Worm (Caenorhabditis elegans): ENCODE data around the gene cht-2.
A peak's percentile ranks its signal among the peaks of the same experiment; 100 is the strongest.

cht-2 gene

DNA sequence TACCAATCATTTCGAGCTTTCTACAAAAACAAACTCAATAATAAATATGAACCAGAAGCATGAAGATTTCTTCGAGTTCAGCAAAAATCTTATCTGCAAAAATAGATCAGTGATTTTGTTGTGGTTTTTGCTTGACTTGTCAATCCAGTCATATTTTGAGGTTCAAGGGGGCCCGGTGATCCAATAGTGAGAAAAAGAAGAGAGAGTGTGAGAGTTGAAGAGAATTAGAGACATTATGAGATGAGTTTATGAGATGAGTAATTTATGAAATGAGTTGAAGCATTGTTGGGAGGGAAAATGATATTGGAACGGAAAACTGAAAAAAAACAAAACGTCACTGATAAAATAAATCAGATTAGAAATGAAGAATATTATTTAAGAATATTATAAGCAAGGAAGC lies 11.8 kb upstream of the cht-2 start, which contains the start of gene T13H5.1:
TSS of gene T13H5.1 (minus strand) at position 101 of the 400 bp plus-strand sequence.
- no peak for TF ChIP-seq ztf-29 (GFP tag; IDR thresholded peaks at IDR 0.05)
- no peak for TF ChIP-seq ztf-23 (GFP tag; IDR thresholded peaks at IDR 0.05)
- no peak for TF ChIP-seq T22C8.4 (GFP tag; IDR thresholded peaks at IDR 0.05)
- TF ChIP-seq flt-1 (GFP tag; IDR thresholded peaks at IDR 0.05), result no peak
- TF ChIP-seq cog-1 (tag; optimal IDR thresholded peaks at IDR 0.05), result no peak
- TF ChIP-seq med-1 (GFP tag; optimal IDR thresholded peaks at IDR 0.05; ENCODE audit: insufficient read depth), result no peak
- no peak for TF ChIP-seq tab-1 (GFP tag; IDR thresholded peaks at IDR 0.05)
- no peak for TF ChIP-seq ref-1 (GFP tag; conservative IDR thresholded peaks at IDR 0.05)
- no peak for TF ChIP-seq klf-2 (GFP tag; conservative IDR thresholded peaks at IDR 0.05)

DNA sequence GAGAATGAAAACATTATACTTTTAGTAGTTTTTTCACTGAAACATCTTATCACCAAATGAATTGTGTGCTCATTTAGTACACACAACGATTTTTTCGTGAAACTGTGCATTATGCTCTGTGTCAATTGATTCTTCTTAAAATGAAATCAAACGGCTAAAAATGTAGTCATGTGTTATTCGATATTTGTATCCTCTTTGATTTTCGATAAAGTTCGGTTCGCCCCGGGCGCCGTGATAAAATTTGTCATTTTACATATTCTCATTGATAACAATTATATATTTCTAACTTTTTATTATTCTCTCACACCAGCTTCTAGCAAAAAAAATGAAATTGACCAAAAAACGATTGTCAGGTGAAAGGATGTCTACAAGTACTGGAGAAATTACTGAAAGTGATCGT lies 6.0 kb upstream of the cht-2 start, which contains the start of gene ctg-2:
TSS of gene ctg-2 (plus strand) at position 326 of the 400 bp plus-strand sequence.
- TF ChIP-seq med-1 (GFP tag; optimal IDR thresholded peaks at IDR 0.05; ENCODE audit: insufficient read depth), result no peak
- no peak for TF ChIP-seq ztf-29 (GFP tag; IDR thresholded peaks at IDR 0.05)
- TF ChIP-seq cog-1 (tag; optimal IDR thresholded peaks at IDR 0.05), result no peak
- TF ChIP-seq ref-1 (GFP tag; conservative IDR thresholded peaks at IDR 0.05), result no peak
- no peak for TF ChIP-seq ztf-23 (GFP tag; IDR thresholded peaks at IDR 0.05)
- TF ChIP-seq klf-2 (GFP tag; conservative IDR thresholded peaks at IDR 0.05), result no peak
- TF ChIP-seq T22C8.4 (GFP tag; IDR thresholded peaks at IDR 0.05), result no peak
- no peak for TF ChIP-seq flt-1 (GFP tag; IDR thresholded peaks at IDR 0.05)
- no peak for TF ChIP-seq tab-1 (GFP tag; IDR thresholded peaks at IDR 0.05)

DNA sequence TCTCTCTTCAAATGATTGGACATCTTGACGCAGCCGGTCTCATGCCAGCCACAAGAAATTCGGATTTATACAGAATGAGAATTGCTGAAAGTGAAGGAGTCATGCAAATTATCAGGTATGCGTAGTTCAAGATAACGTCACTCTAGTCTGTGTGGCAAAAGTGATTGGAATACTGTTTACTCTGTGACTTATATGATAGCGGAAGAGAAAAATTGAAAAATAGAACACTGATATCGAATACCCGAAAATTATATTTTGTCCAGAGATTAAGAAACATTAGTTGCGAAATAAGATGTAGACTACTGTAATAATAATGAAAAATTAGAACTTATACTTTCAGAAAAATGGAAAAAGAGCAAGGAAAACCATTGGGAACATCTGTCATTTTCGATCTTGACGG lies 5.2 kb upstream of the cht-2 start:
- no peak for TF ChIP-seq ztf-29 (GFP tag; IDR thresholded peaks at IDR 0.05)
- no peak for TF ChIP-seq ref-1 (GFP tag; conservative IDR thresholded peaks at IDR 0.05)

DNA sequence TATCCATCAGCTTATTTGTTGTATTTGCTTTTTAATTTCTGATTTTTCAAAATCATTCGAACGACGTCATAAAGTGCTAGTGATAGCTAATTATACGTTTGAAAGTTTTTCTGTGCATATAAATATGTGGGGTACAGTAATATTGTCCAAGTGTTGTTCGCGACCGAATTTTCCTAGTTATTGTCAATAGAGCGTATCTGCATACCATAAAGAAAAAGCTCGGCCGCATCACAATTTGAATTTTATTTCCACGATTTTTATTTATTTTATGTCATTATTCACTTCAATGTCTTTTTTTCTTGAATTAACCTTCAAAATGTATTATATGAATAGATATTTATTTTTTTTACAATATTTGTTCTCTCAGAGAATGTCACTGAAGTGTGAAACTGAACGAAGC lies 3.9 kb upstream of the cht-2 start, which contains the start of gene rnh-2:
TSS of gene rnh-2 (plus strand) at position 368 of the 400 bp plus-strand sequence.
- TF ChIP-seq tab-1 (GFP tag; IDR thresholded peaks at IDR 0.05) (no peak), ztf-29 (GFP tag; IDR thresholded peaks at IDR 0.05) (no peak), cog-1 (tag; optimal IDR thresholded peaks at IDR 0.05) (peak; percentile 60), ref-1 (GFP tag; conservative IDR thresholded peaks at IDR 0.05) (no peak), med-1 (GFP tag; optimal IDR thresholded peaks at IDR 0.05; ENCODE audit: insufficient read depth) (no peak), ztf-23 (GFP tag; IDR thresholded peaks at IDR 0.05) (peak; percentile 68), klf-2 (GFP tag; conservative IDR thresholded peaks at IDR 0.05) (no peak), flt-1 (GFP tag; IDR thresholded peaks at IDR 0.05) (0 out of 2 replicates have a peak, but pooled peaks have one; percentile 54), T22C8.4 (GFP tag; IDR thresholded peaks at IDR 0.05) (no peak)

DNA sequence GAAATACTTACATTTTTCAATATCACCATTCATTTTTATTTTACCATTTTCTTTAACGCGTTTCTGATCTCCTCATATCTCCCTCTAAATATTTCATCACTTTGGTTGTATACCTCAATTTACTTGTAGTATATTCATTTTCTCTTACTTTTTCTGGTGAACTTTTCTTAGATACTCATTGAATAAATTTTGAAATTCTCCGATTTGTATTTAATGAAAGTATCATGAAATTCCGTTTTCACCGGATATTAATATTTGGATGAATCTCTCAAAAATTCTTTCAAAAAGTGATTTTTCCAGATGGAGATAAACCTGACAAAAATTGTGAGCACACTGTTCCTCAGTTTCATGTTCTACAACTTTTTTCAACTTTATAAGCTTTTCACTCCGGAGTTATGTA lies 2.5 kb upstream of the cht-2 start, which contains the start of gene T13H5.8:
TSS of gene T13H5.8 (plus strand) at position 301 of the 400 bp plus-strand sequence.
- TF ChIP-seq T22C8.4 (GFP tag; IDR thresholded peaks at IDR 0.05) (no peak), cog-1 (tag; optimal IDR thresholded peaks at IDR 0.05) (no peak), klf-2 (GFP tag; conservative IDR thresholded peaks at IDR 0.05) (no peak)

DNA sequence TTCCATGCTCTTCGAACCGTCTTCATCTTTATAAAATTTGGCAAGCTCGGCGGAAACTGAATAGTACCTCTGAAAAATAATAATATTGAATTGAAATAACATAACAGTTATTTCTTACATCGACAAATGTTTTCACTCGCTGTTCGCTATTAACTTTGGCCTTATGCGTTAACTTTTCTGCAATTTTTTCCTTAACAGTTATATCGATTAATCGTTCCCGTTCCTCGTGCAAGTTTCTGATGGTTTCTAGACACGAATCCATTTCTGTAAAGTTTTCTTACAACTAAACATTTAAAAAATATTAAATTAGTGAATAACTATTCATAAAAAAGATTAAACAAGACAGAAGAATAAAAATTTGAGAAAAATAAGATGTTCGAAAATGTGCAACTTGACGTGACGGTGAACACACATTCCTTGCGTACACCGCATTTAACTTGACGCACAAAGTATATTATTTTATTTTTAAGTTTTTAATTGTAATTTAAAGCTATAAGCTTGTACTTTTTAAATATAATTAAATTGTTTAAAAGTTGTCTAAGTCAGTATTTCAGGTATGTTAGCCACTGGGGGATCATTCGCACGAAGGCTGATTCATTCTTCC lies 4.5 kb downstream of the cht-2 start, which contains the start of the genes prp-9 and mrps-18B:
TSS of gene prp-9 (minus strand) at position 264 of the 604 bp plus-strand sequence.
TSS of gene mrps-18B (plus strand) at position 549 of the 604 bp plus-strand sequence.
- TF ChIP-seq ztf-23 (GFP tag; IDR thresholded peaks at IDR 0.05), result no peak
- no peak for TF ChIP-seq flt-1 (GFP tag; IDR thresholded peaks at IDR 0.05)
- no peak for TF ChIP-seq klf-2 (GFP tag; conservative IDR thresholded peaks at IDR 0.05)
- TF ChIP-seq med-1 (GFP tag; optimal IDR thresholded peaks at IDR 0.05; ENCODE audit: insufficient read depth), result no peak
- no peak for TF ChIP-seq cog-1 (tag; optimal IDR thresholded peaks at IDR 0.05)

DNA sequence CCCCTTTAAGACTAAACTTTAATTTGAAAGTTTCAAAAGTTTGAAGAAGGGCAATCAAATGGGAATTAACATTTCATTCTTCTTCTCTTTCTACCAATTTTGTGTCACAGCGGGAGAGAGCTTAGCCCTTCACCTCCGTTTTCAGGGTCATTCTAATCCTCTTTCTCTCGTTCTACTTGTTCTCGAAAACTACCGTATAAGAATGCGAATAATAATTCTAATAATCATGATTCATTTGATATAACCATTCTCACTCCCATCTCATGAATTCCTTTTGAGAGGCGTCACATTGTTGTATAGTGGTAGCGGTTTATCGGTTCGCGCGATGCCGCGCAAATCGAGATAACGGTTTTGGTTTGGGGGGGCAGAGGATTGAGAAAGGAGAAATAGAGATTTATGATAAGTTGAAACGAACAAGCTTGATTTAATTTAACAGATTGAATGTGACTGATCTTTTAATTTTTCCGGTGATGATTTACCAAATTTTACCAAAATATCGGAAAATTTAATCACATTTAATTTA lies 8.5 kb downstream of the cht-2 start:
- no peak for TF ChIP-seq ztf-29 (GFP tag; IDR thresholded peaks at IDR 0.05)
- TF ChIP-seq ref-1 (GFP tag; conservative IDR thresholded peaks at IDR 0.05), result no peak
- TF ChIP-seq T22C8.4 (GFP tag; IDR thresholded peaks at IDR 0.05), result no peak
- no peak for TF ChIP-seq ztf-23 (GFP tag; IDR thresholded peaks at IDR 0.05)
- TF ChIP-seq cog-1 (tag; optimal IDR thresholded peaks at IDR 0.05), result no peak
- TF ChIP-seq flt-1 (GFP tag; IDR thresholded peaks at IDR 0.05), result no peak
- TF ChIP-seq klf-2 (GFP tag; conservative IDR thresholded peaks at IDR 0.05), result no peak
- no peak for TF ChIP-seq tab-1 (GFP tag; IDR thresholded peaks at IDR 0.05)
- TF ChIP-seq med-1 (GFP tag; optimal IDR thresholded peaks at IDR 0.05; ENCODE audit: insufficient read depth), result no peak

DNA sequence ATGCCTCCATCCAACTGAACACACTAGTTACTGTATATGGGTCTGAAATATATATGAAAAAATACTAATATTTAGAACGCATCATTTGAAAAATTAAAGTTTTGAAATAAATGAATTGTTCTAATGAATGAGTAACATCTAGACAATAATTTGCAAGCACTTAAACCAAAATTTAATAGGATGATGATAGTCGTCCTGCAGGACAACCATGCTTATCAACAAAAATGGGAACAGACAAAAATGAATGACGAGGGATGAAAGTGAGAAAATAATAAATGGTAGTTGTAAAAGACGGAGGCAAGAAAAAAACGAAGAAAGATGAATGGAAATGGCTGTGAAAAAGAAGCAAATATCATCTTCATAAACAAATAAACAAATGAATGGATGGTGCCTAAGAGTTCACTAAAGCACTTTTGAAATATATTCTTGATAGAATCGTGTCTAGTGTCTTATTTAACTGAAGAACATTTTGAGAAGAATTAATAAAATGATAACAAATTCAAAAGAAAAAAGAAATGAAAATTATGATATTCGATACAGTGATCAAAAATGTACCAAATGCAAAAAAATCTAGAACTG lies 10.5 kb downstream of the cht-2 start, which contains the start of gene gldi-7:
TSS of gene gldi-7 (minus strand) at position 42 of the 579 bp plus-strand sequence.
- TF ChIP-seq tab-1 (GFP tag; IDR thresholded peaks at IDR 0.05) (no peak), T22C8.4 (GFP tag; IDR thresholded peaks at IDR 0.05) (no peak), ztf-23 (GFP tag; IDR thresholded peaks at IDR 0.05) (no peak), med-1 (GFP tag; optimal IDR thresholded peaks at IDR 0.05; ENCODE audit: insufficient read depth) (no peak), klf-2 (GFP tag; conservative IDR thresholded peaks at IDR 0.05) (no peak), cog-1 (tag; optimal IDR thresholded peaks at IDR 0.05) (no peak), ztf-29 (GFP tag; IDR thresholded peaks at IDR 0.05) (no peak), ref-1 (GFP tag; conservative IDR thresholded peaks at IDR 0.05) (no peak), flt-1 (GFP tag; IDR thresholded peaks at IDR 0.05) (no peak)

DNA sequence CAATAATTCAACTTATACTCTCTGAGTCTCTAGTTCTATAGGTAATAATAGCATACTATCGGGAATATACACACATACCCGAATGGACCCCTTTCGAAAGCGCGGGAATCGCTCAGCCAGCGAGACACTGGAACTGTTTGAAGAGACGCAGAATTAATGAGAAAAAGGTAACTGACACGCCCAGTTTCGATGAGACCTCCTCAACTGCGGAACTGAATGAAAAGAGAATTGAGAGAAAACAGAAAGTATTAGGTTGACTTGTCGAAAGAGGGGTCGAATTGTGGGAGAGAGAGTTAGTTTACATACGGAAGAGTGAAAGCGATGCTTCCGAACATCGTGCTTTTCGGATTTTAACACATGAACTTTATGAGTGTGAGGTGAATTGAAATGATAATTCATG lies 11.3 kb downstream of the cht-2 start:
- TF ChIP-seq ztf-29 (GFP tag; IDR thresholded peaks at IDR 0.05), result no peak
- TF ChIP-seq cog-1 (tag; optimal IDR thresholded peaks at IDR 0.05), result no peak
- TF ChIP-seq klf-2 (GFP tag; conservative IDR thresholded peaks at IDR 0.05), result no peak
- TF ChIP-seq T22C8.4 (GFP tag; IDR thresholded peaks at IDR 0.05), result no peak
- TF ChIP-seq ref-1 (GFP tag; conservative IDR thresholded peaks at IDR 0.05), result no peak
- TF ChIP-seq med-1 (GFP tag; optimal IDR thresholded peaks at IDR 0.05; ENCODE audit: insufficient read depth), result no peak
- no peak for TF ChIP-seq ztf-23 (GFP tag; IDR thresholded peaks at IDR 0.05)
- TF ChIP-seq tab-1 (GFP tag; IDR thresholded peaks at IDR 0.05), result no peak
- no peak for TF ChIP-seq flt-1 (GFP tag; IDR thresholded peaks at IDR 0.05)

Measured in whole organism, midembryonic.